Fruit fly (Drosophila melanogaster): Measurements from ENCODE around the gene PNUTS.

Gene PNUTS

DNA sequence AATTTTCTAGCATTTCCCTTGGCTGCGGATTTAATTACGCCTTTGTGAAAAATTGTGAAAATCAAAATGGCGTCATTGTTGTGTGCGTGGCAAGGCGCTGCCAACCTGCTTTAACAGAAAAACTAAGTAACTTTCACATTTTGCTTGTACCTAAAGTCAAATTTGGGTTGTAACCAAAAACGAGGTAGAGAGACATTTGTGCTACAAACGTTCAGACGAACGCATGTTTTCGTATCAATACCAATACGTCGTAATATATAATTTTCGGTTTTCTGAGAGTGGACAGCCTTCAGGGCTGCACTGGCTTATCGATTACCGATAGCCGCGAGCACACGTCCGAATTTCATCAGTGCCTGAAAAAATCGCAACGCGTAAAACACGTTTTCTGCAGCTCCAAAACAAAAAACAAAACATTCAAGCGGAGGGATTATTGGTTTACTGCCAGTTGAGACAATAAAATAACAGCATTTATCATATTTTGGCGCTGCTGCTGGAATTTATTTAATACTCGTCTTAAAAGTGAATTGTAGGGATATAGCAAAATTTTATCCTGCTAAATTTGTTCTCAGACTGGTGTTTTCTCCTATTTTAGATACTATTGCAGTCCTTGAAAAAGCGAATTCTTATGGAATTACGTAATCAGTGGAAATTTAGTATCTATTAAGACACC is 619 bp downstream of the PNUTS start (continued):
- peak; percentile 67 for TF ChIP-seq Hr3 (GFP tag; optimal IDR thresholded peaks at IDR 0.05)
- peak; percentile 50 for TF ChIP-seq gro (GFP tag; optimal IDR thresholded peaks at IDR 0.05)
- TF ChIP-seq CG7556 (GFP tag; optimal IDR thresholded peaks at IDR 0.05) = peak; percentile 61
- TF ChIP-seq CG3726 (GFP tag; IDR thresholded peaks at IDR 0.05) = no peak
- TF ChIP-seq CG31441 (GFP tag; IDR thresholded peaks at IDR 0.05) = peak; percentile 47
- no peak for TF ChIP-seq gcm (GFP tag; optimal IDR thresholded peaks at IDR 0.05)
- peak; percentile 85 for TF ChIP-seq lilli (GFP tag; optimal IDR thresholded peaks at IDR 0.05)
- peak; percentile 46 for TF ChIP-seq gsb-n (tag; optimal IDR thresholded peaks at IDR 0.05)
- TF ChIP-seq HmgZ (tag; optimal IDR thresholded peaks at IDR 0.05) = peak; percentile 65
- TF ChIP-seq CG17568 (GFP tag; optimal IDR thresholded peaks at IDR 0.05) = no peak
- TF ChIP-seq Eip74EF (GFP tag; optimal IDR thresholded peaks at IDR 0.05) = peak in 1 of 2 experiments; percentile 28
- no peak for TF ChIP-seq Neu2 (GFP tag; optimal IDR thresholded peaks at IDR 0.05; ENCODE audit: borderline replicate concordance)
- peak; percentile 7 for TF ChIP-seq CG13894 (tag; optimal IDR thresholded peaks at IDR 0.05)
- TF ChIP-seq ato (GFP tag; IDR thresholded peaks at IDR 0.05; ENCODE audit: partially characterized antibody) = no peak
- peak; percentile 79 for TF ChIP-seq bab2 (GFP tag; optimal IDR thresholded peaks at IDR 0.05)
- no peak for TF ChIP-seq CG8478 (optimal IDR thresholded peaks at IDR 0.05)
- TF ChIP-seq CG3163 (GFP tag; optimal IDR thresholded peaks at IDR 0.05) = peak; percentile 50
- peak; percentile 70 for TF ChIP-seq Ptx1 (GFP tag; IDR thresholded peaks at IDR 0.05)
- peak; percentile 55 for TF ChIP-seq CG2712 (tag; optimal IDR thresholded peaks at IDR 0.05)
- TF ChIP-seq CG5180 (GFP tag; optimal IDR thresholded peaks at IDR 0.05) = no peak
- peak; percentile 16 for TF ChIP-seq CrebB (tag; optimal IDR thresholded peaks at IDR 0.05)
- no peak for TF ChIP-seq CG1832 (GFP tag; optimal IDR thresholded peaks at IDR 0.05)
- TF ChIP-seq aop (GFP tag; IDR thresholded peaks at IDR 0.05) = no peak
- TF ChIP-seq trh (GFP tag; optimal IDR thresholded peaks at IDR 0.05) = peak; percentile 13
- TF ChIP-seq ab (GFP tag; optimal IDR thresholded peaks at IDR 0.05) = peak; percentile 23
- peak; percentile 61 for TF ChIP-seq pb (GFP tag; optimal IDR thresholded peaks at IDR 0.05)
- TF ChIP-seq esg (GFP tag; conservative IDR thresholded peaks at IDR 0.05) = peak; percentile 59
- peak; percentile 47; the same call in 1 of the 2 replicates for TF ChIP-seq seq (GFP tag; IDR thresholded peaks at IDR 0.05)
- no peak for TF ChIP-seq Jarid2 (GFP tag; optimal IDR thresholded peaks at IDR 0.05)
- no peak; the same call in 2 of the 3 replicates for TF ChIP-seq CG34422 (GFP tag; IDR thresholded peaks at IDR 0.05)
- TF ChIP-seq CG4730 (GFP tag; IDR thresholded peaks at IDR 0.05) = peak; percentile 26; the same call in 1 of the 2 replicates
- no peak for TF ChIP-seq sr (GFP tag; IDR thresholded peaks at IDR 0.05)
- TF ChIP-seq psq (GFP tag; optimal IDR thresholded peaks at IDR 0.05) = peak; percentile 40
- TF ChIP-seq CG9876 (GFP tag; optimal IDR thresholded peaks at IDR 0.05) = peak; percentile 61
- TF ChIP-seq CG12391 (tag; optimal IDR thresholded peaks at IDR 0.05) = peak; percentile 59
- TF ChIP-seq dmrt11E (tag; optimal IDR thresholded peaks at IDR 0.05) = peak; percentile 63
- TF ChIP-seq CG13775 (GFP tag; optimal IDR thresholded peaks at IDR 0.05) = peak; percentile 69
- TF ChIP-seq CG8281 (tag; optimal IDR thresholded peaks at IDR 0.05) = no peak
- peak; percentile 38 for TF ChIP-seq CG12236 (GFP tag; optimal IDR thresholded peaks at IDR 0.05)
- TF ChIP-seq Six4 (GFP tag; optimal IDR thresholded peaks at IDR 0.05) = peak; percentile 64
- peak; percentile 43 for TF ChIP-seq fd3F (GFP tag; optimal IDR thresholded peaks at IDR 0.05)
- peak; percentile 49; the same call in 1 of the 3 replicates for TF ChIP-seq CG6175 (GFP tag; IDR thresholded peaks at IDR 0.05)
- TF ChIP-seq Asciz (GFP tag; optimal IDR thresholded peaks at IDR 0.05) = no peak
- no peak; the same call in 1 of the 2 replicates for TF ChIP-seq CG10959 (GFP tag; IDR thresholded peaks at IDR 0.05)
- TF ChIP-seq CHES-1-like (GFP tag; optimal IDR thresholded peaks at IDR 0.05) = peak; percentile 81
- TF ChIP-seq corto (GFP tag; optimal IDR thresholded peaks at IDR 0.05) = no peak
- TF ChIP-seq CG14965 (GFP tag; optimal IDR thresholded peaks at IDR 0.05; ENCODE audit: borderline replicate concordance) = no peak
- TF ChIP-seq stc (GFP tag; IDR thresholded peaks at IDR 0.05) = peak; percentile 68
- TF ChIP-seq gsb (GFP tag; IDR thresholded peaks at IDR 0.05) = peak; percentile 45
- TF ChIP-seq CG10543 (GFP tag; optimal IDR thresholded peaks at IDR 0.05) = peak; percentile 57

All from whole organism, embryonic.